Worm (Caenorhabditis elegans) whole organism, L1 larva: ENCODE results near the gene str-150.

Source experiments
- C16A3.4 ChIP-seq: fragments of 150-350 bp; optimal IDR thresholded peaks from 2 replicates; lab custom pipeline; 2014; ENCODE audit warnings: missing biosample characterization, missing genetic modification characterization
- C34B4.2 ChIP-seq: sonication (generic microtip); optimal IDR thresholded peaks from 2 replicates; lab custom pipeline; 2017; ENCODE audit warnings: mild to moderate bottlenecking, missing genetic modification characterization, missing compliant biosample characterization
- F16B12.6 ChIP-seq: fragments of 150-350 bp; optimal IDR thresholded peaks from 2 replicates; lab custom pipeline; 2014; ENCODE audit warnings: missing biosample characterization, missing genetic modification characterization
- Y116A8C.19 ChIP-seq: sonication (generic microtip); optimal IDR thresholded peaks from 2 replicates; lab custom pipeline; 2016; ENCODE audit warnings: missing compliant biosample characterization, missing genetic modification characterization, borderline replicate concordance
- aly-2 ChIP-seq: fragments of 150-350 bp; optimal IDR thresholded peaks from 2 replicates; lab custom pipeline; 2014; ENCODE audit warnings: missing biosample characterization, missing genetic modification characterization
- blmp-1 ChIP-seq: fragments of 150-350 bp; optimal IDR thresholded peaks from 2 replicates; lab custom pipeline; 2014; ENCODE audit warnings: missing biosample characterization, missing genetic modification characterization
- ceh-63 ChIP-seq: fragments of 200-800 bp; sonication (Bioruptor generic); optimal IDR thresholded peaks from 2 replicates; lab custom pipeline; 2018; ENCODE audit warnings: mild to moderate bottlenecking, missing genetic modification characterization, missing compliant biosample characterization
- ceh-8 ChIP-seq: fragments of 200-800 bp; sonication (Bioruptor generic); optimal IDR thresholded peaks from 2 replicates; lab custom pipeline; 2018; ENCODE audit warnings: mild to moderate bottlenecking, missing genetic modification characterization, moderate library complexity, missing compliant biosample characterization
- ceh-82 ChIP-seq, 3 experiments: fragments of 150-350 bp in 1 of 3; sonication (generic microtip) in 2 of 3; optimal IDR thresholded peaks; 2 replicates each; lab custom pipeline; 2014 to 2017; ENCODE audit warnings: missing biosample characterization in 3 of 3, missing genetic modification characterization in 3 of 3
- ceh-88 ChIP-seq: fragments of 200-800 bp; sonication (Bioruptor generic); IDR thresholded peaks from 2 replicates; pipeline ENCODE4 v1.3.6; 2022; ENCODE audit warnings: missing genetic modification characterization, missing compliant biosample characterization
- ces-1 ChIP-seq: fragments of 150-350 bp; optimal IDR thresholded peaks from 2 replicates; lab custom pipeline; 2014; ENCODE audit warnings: missing biosample characterization, missing genetic modification reagents, missing genetic modification characterization
- efl-3 ChIP-seq: fragments of 200-800 bp; sonication (Bioruptor generic); optimal IDR thresholded peaks from 2 replicates; lab custom pipeline; 2018; ENCODE audit warnings: mild to moderate bottlenecking, missing genetic modification characterization, missing compliant biosample characterization
- egl-13 ChIP-seq: sonication (generic microtip); optimal IDR thresholded peaks from 2 replicates; lab custom pipeline; 2016; ENCODE audit warnings: missing genotype, missing genetic modification reagents, missing genetic modification characterization, missing compliant biosample characterization
- egl-27 ChIP-seq, 2 experiments: fragments of 150-350 bp in 1 of 2; sonication (generic microtip); optimal IDR thresholded peaks; 3 replicates each; lab custom pipeline; 2017 to 2018; ENCODE audit warnings: missing biosample characterization in 2 of 2, missing genetic modification characterization in 2 of 2, missing genetic modification reagents in 2 of 2
- elt-3 ChIP-seq, 6 experiments: fragments of 150-350 bp in 1 of 6; sonication (generic microtip); optimal IDR thresholded peaks; 2 replicates each; lab custom pipeline; 2017 to 2018; ENCODE audit warnings: missing biosample characterization in 6 of 6, missing genetic modification characterization in 6 of 6, inconsistent platforms in 1 of 6
- fkh-10 ChIP-seq: sonication (generic microtip); optimal IDR thresholded peaks from 2 replicates; lab custom pipeline; 2017; ENCODE audit warnings: missing biosample characterization, missing genetic modification reagents, missing genetic modification characterization
- fkh-8 ChIP-seq: sonication (generic microtip); optimal IDR thresholded peaks from 2 replicates; lab custom pipeline; 2016; ENCODE audit warnings: mild to moderate bottlenecking, missing genetic modification characterization, missing compliant biosample characterization
- fos-1 ChIP-seq: fragments of 150-350 bp; optimal IDR thresholded peaks from 2 replicates; lab custom pipeline; 2014; ENCODE audit warnings: missing biosample characterization, missing genetic modification characterization
- grh-1 ChIP-seq: fragments of 200-800 bp; sonication (Bioruptor generic); IDR thresholded peaks from 2 replicates; pipeline ENCODE4 v1.3.6; 2022; ENCODE audit warnings: missing genetic modification reagents, missing genetic modification characterization, missing compliant biosample characterization
- hlh-4 ChIP-seq: sonication (generic microtip); optimal IDR thresholded peaks from 2 replicates; lab custom pipeline; 2016; ENCODE audit warnings: mild to moderate bottlenecking, missing genetic modification characterization, missing compliant biosample characterization
- hpl-2 ChIP-seq: fragments of 150-350 bp; optimal IDR thresholded peaks from 2 replicates; lab custom pipeline; 2014; ENCODE audit warnings: missing biosample characterization, missing genetic modification reagents, missing genetic modification characterization
- jun-1 ChIP-seq: fragments of 150-350 bp; optimal IDR thresholded peaks from 2 replicates; lab custom pipeline; 2014; ENCODE audit warnings: missing biosample characterization, missing genetic modification reagents, missing genetic modification characterization
- lin-13 ChIP-seq: fragments of 150-350 bp; optimal IDR thresholded peaks from 2 replicates; lab custom pipeline; 2014; ENCODE audit warnings: missing biosample characterization, missing genetic modification reagents, missing genetic modification characterization
- lin-14 ChIP-seq: fragments of 200-800 bp; sonication (Bioruptor generic); optimal IDR thresholded peaks from 2 replicates; lab custom pipeline; 2018; ENCODE audit warnings: mild to moderate bottlenecking, missing genetic modification characterization, moderate library complexity, missing compliant biosample characterization
- lin-35 ChIP-seq, 2 experiments: fragments of 150-350 bp; optimal IDR thresholded peaks; 2 replicates each; lab custom pipeline; 2014; ENCODE audit warnings: missing biosample characterization in 2 of 2, missing genetic modification characterization in 2 of 2, missing genetic modification reagents in 2 of 2
- lsy-2 ChIP-seq, 2 experiments: fragments of 150-350 bp; optimal IDR thresholded peaks; 2 replicates each; lab custom pipeline; 2014; ENCODE audit warnings: missing biosample characterization in 2 of 2, missing genetic modification characterization in 2 of 2
- mab-9 ChIP-seq: fragments of 200-800 bp; sonication (Bioruptor generic); IDR thresholded peaks from 2 replicates; pipeline ENCODE4 v1.3.6; 2022; ENCODE audit warnings: missing genetic modification reagents, missing genetic modification characterization, missing compliant biosample characterization
- mdl-1 ChIP-seq, 2 experiments: fragments of 150-350 bp; optimal IDR thresholded peaks; 2 replicates each; lab custom pipeline; 2014 to 2017; ENCODE audit warnings: missing biosample characterization in 2 of 2, missing genetic modification characterization in 2 of 2, inconsistent platforms in 1 of 2
- mef-2 ChIP-seq: fragments of 150-350 bp; optimal IDR thresholded peaks from 2 replicates; lab custom pipeline; 2014; ENCODE audit warnings: missing biosample characterization, missing genetic modification characterization
- mep-1 ChIP-seq: fragments of 150-350 bp; optimal IDR thresholded peaks from 2 replicates; lab custom pipeline; 2014; ENCODE audit warnings: missing biosample characterization, missing genetic modification characterization
- nhr-12 ChIP-seq: sonication (generic microtip); optimal IDR thresholded peaks from 2 replicates; lab custom pipeline; 2017; ENCODE audit warnings: missing biosample characterization, missing genetic modification characterization
- nhr-237 ChIP-seq: fragments of 150-350 bp; optimal IDR thresholded peaks from 2 replicates; lab custom pipeline; 2014; ENCODE audit warnings: missing biosample characterization, missing genetic modification characterization
- nhr-71 ChIP-seq: sonication (generic microtip); optimal IDR thresholded peaks from 2 replicates; lab custom pipeline; 2016; ENCODE audit warnings: mild to moderate bottlenecking, missing genetic modification characterization, moderate library complexity, missing compliant biosample characterization
- nhr-84 ChIP-seq: sonication (generic microtip); optimal IDR thresholded peaks from 2 replicates; lab custom pipeline; 2017; ENCODE audit warnings: missing biosample characterization, missing genetic modification characterization
- nhr-85 ChIP-seq: sonication (generic microtip); peaks from one replicate; lab custom pipeline; 2016; ENCODE audit warnings: missing genetic modification characterization, inconsistent platforms, missing compliant biosample characterization
- nhr-90 ChIP-seq: sonication (generic microtip); optimal IDR thresholded peaks from 2 replicates; lab custom pipeline; 2016; ENCODE audit warnings: mild to moderate bottlenecking, missing genetic modification characterization, missing compliant biosample characterization; ENCODE audit not compliant: poor library complexity
- pag-3 ChIP-seq: sonication (generic microtip); optimal IDR thresholded peaks from 2 replicates; lab custom pipeline; 2017; ENCODE audit warnings: missing genetic modification characterization, mild to moderate bottlenecking, missing compliant biosample characterization, antibody characterized with exemption, borderline replicate concordance; ENCODE audit not compliant: insufficient read depth
- snpc-4 ChIP-seq: fragments of 150-350 bp; optimal IDR thresholded peaks from 2 replicates; lab custom pipeline; 2014; ENCODE audit warnings: missing biosample characterization, missing genetic modification characterization
- snu-23 ChIP-seq: sonication (generic microtip); optimal IDR thresholded peaks from 2 replicates; lab custom pipeline; 2016; ENCODE audit warnings: missing genetic modification characterization, missing compliant biosample characterization
- sox-4 ChIP-seq: sonication (generic microtip); optimal IDR thresholded peaks from 2 replicates; lab custom pipeline; 2016; ENCODE audit warnings: missing genetic modification characterization, missing compliant biosample characterization
- sptf-1 ChIP-seq: fragments of 150-350 bp; optimal IDR thresholded peaks from 2 replicates; lab custom pipeline; 2014; ENCODE audit warnings: missing biosample characterization, missing genetic modification characterization
- sup-37 ChIP-seq: fragments of 200-800 bp; sonication (Bioruptor generic); optimal IDR thresholded peaks from 2 replicates; lab custom pipeline; 2018; ENCODE audit warnings: mild to moderate bottlenecking, missing genetic modification characterization, missing compliant biosample characterization
- swsn-7 ChIP-seq: sonication (generic microtip); optimal IDR thresholded peaks from 2 replicates; lab custom pipeline; 2016; ENCODE audit warnings: missing genetic modification characterization, missing compliant biosample characterization
- tbx-2 ChIP-seq: sonication (generic microtip); optimal IDR thresholded peaks from 2 replicates; lab custom pipeline; 2016; ENCODE audit warnings: missing genetic modification characterization, missing compliant biosample characterization
- tlp-1 ChIP-seq: fragments of 150-350 bp; optimal IDR thresholded peaks from 2 replicates; lab custom pipeline; 2014; ENCODE audit warnings: missing biosample characterization, missing genetic modification characterization
- unc-130 ChIP-seq: fragments of 150-350 bp; optimal IDR thresholded peaks from 2 replicates; lab custom pipeline; 2017; ENCODE audit warnings: missing biosample characterization, missing genetic modification characterization, inconsistent platforms
- unc-30 ChIP-seq: sonication (generic microtip); optimal IDR thresholded peaks from 2 replicates; lab custom pipeline; 2017; ENCODE audit warnings: missing biosample characterization, missing genetic modification characterization
- unc-62 ChIP-seq: fragments of 150-350 bp; optimal IDR thresholded peaks from 2 replicates; lab custom pipeline; 2014; ENCODE audit warnings: missing biosample characterization, missing genetic modification reagents, missing genetic modification characterization
- unc-86 ChIP-seq: sonication (generic microtip); optimal IDR thresholded peaks from 2 replicates; lab custom pipeline; 2016; ENCODE audit warnings: missing genetic modification characterization, missing compliant biosample characterization
- unc-98 ChIP-seq: fragments of 200-800 bp; sonication (Bioruptor generic); IDR thresholded peaks from 2 replicates; pipeline ENCODE4 v1.3.6; 2022; ENCODE audit warnings: missing genetic modification characterization, missing compliant biosample characterization
- zag-1 ChIP-seq: fragments of 150-350 bp; optimal IDR thresholded peaks from 2 replicates; lab custom pipeline; 2014; ENCODE audit warnings: missing biosample characterization, missing genetic modification characterization
- zip-4 ChIP-seq: fragments of 200-800 bp; sonication (Bioruptor generic); optimal IDR thresholded peaks from 2 replicates; lab custom pipeline; 2018; ENCODE audit warnings: mild to moderate bottlenecking, missing genetic modification characterization, moderate library complexity, missing compliant biosample characterization
- ztf-11 ChIP-seq, 2 experiments: sonication (generic microtip); optimal IDR thresholded peaks; 2 replicates each; lab custom pipeline; 2016 to 2017; ENCODE audit warnings: missing genetic modification characterization in 2 of 2, missing biosample characterization in 1 of 2, missing compliant biosample characterization in 1 of 2

The str-150 gene

DNA sequence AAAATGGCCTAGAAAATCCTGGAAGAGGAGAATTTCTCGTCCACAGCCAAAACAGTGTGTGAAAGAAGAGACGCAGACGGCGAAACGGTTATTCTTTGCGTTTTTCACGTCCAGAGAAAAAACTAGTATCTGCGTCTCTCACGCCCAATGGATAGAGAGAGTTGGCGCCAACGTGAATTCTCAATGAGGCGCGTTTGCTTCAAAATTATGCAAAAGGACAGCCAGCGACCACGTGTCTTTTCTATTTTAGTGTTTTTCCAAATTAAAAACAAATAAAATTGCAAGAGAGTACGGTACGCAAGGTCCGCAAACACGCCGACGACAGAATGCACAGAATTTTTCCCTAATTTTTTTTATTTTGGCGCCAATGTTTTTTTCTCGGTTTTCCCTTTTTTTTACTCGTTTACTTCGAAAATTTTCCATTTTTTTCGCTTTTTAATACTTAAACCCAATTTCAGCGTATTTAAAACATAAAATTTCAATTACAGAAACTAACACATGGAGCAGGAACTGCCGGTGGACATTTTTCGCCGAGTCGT lies 45.1 kb upstream of the str-150 start, which contains the start of gene Y32B12B.2 (continued):
- no peak for TF ChIP-seq ceh-8 (GFP tag; lab: Kevin White, UChicago)
- TF ChIP-seq hlh-4 (tag; lab: Kevin White, UChicago), result no peak
- TF ChIP-seq lin-14 (GFP tag; lab: Kevin White, UChicago), result no peak
- no peak for TF ChIP-seq efl-3 (GFP tag; lab: Kevin White, UChicago)
- TF ChIP-seq sup-37 (GFP tag; lab: Kevin White, UChicago), result peak; percentile 19
- peak; percentile 96 to 98 for TF ChIP-seq lsy-2 (tag; optimal IDR thresholded peaks at IDR 0.05; lab: Kevin White, UChicago)
- TF ChIP-seq zip-4 (GFP tag; lab: Kevin White, UChicago), result peak; percentile 7
- TF ChIP-seq ceh-82 (tag; optimal IDR thresholded peaks at IDR 0.05; lab: Kevin White, UChicago), result peak; percentile 43 to 56 (median 45)
- peak; percentile 73 to 89 for TF ChIP-seq lin-35 (GFP tag; optimal IDR thresholded peaks at IDR 0.05; lab: Kevin White, UChicago)
- TF ChIP-seq nhr-85 (tag; lab: Kevin White, UChicago), result peak; percentile 82
- TF ChIP-seq nhr-12 (tag; lab: Kevin White, UChicago), result no peak
- peak; percentile 51 for TF ChIP-seq swsn-7 (tag; lab: Kevin White, UChicago)
- no peak for TF ChIP-seq egl-27 (tag; optimal IDR thresholded peaks at IDR 0.05; lab: Kevin White, UChicago)
- TF ChIP-seq pag-3, result no peak
- TF ChIP-seq egl-13 (tag; lab: Kevin White, UChicago), result peak; percentile 65
- TF ChIP-seq unc-130 (tag; lab: Kevin White, UChicago), result peak; percentile 8
- TF ChIP-seq unc-30, result no peak
- TF ChIP-seq sptf-1, result no peak
- TF ChIP-seq C34B4.2 (tag; lab: Kevin White, UChicago), result no peak
- TF ChIP-seq unc-86 (tag; lab: Kevin White, UChicago), result peak; percentile 74
- TF ChIP-seq hpl-2 (GFP tag; lab: Kevin White, UChicago), result no peak
- no peak for TF ChIP-seq ceh-88
- TF ChIP-seq grh-1 (GFP tag; lab: Robert Waterston, UW), result 0 out of 2 replicates have a peak, but pooled peaks have one; percentile 49
- peak; percentile 68 for TF ChIP-seq snu-23 (GFP tag; lab: Kevin White, UChicago)
- TF ChIP-seq C16A3.4, result peak; percentile 46
- TF ChIP-seq mep-1 (tag; lab: Kevin White, UChicago), result no peak
- TF ChIP-seq Y116A8C.19 (tag; lab: Kevin White, UChicago), result no peak
- TF ChIP-seq nhr-84, result no peak
- peak; percentile 77 for TF ChIP-seq nhr-71 (tag; lab: Kevin White, UChicago)
- TF ChIP-seq aly-2 (tag; lab: Kevin White, UChicago), result no peak
- no peak for TF ChIP-seq blmp-1 (tag; lab: Kevin White, UChicago)
- TF ChIP-seq F16B12.6 (tag; lab: Kevin White, UChicago), result peak; percentile 88
- TF ChIP-seq unc-62 (GFP tag; lab: Kevin White, UChicago), result no peak
- no peak for TF ChIP-seq fkh-10 (GFP tag; lab: Kevin White, UChicago)
- peak; percentile 62 for TF ChIP-seq nhr-90
- TF ChIP-seq ztf-11 (tag; optimal IDR thresholded peaks at IDR 0.05; lab: Kevin White, UChicago), result peak in 1 of 2 experiments; percentile 31
- TF ChIP-seq mef-2 (tag; lab: Kevin White, UChicago), result no peak
- TF ChIP-seq ceh-63, result no peak
- TF ChIP-seq sox-4 (tag; lab: Kevin White, UChicago), result no peak
- TF ChIP-seq nhr-237 (tag; lab: Kevin White, UChicago), result no peak
- TF ChIP-seq tlp-1 (tag; lab: Kevin White, UChicago), result no peak
- TF ChIP-seq mdl-1 (tag; optimal IDR thresholded peaks at IDR 0.05; lab: Kevin White, UChicago), result peak in 1 of 2 experiments; percentile 20
- TF ChIP-seq jun-1 (tag; lab: Kevin White, UChicago), result no peak
- TF ChIP-seq zag-1 (tag; lab: Kevin White, UChicago), result no peak
- TF ChIP-seq lin-13 (GFP tag; lab: Kevin White, UChicago), result peak; percentile 3
- peak; percentile 65 for TF ChIP-seq tbx-2 (tag; lab: Kevin White, UChicago)
- TF ChIP-seq snpc-4 (tag; lab: Kevin White, UChicago), result peak; percentile 63
- TF ChIP-seq ces-1 (GFP tag; lab: Kevin White, UChicago), result no peak
- TF ChIP-seq unc-98 (GFP tag; lab: Robert Waterston, UW), result peak; percentile 58
- peak in 1 of 6 experiments; percentile 4 for TF ChIP-seq elt-3 (tag; optimal IDR thresholded peaks at IDR 0.05; lab: Kevin White, UChicago)
- TF ChIP-seq fkh-8 (tag; lab: Kevin White, UChicago), result peak; percentile 38
- TF ChIP-seq mab-9 (GFP tag; lab: Robert Waterston, UW), result 0 out of 2 replicates have a peak, but pooled peaks have one; percentile 61
- no peak for TF ChIP-seq fos-1 (tag; lab: Kevin White, UChicago)
